Fruit fly (Drosophila melanogaster) S2 (cell line): ENCODE data around the gene CG3795.

Source experiments
- CG8478 ChIP-seq: fragments of >200 bp; optimal IDR thresholded peaks from 2 replicates; lab custom pipeline; 2018
- CTCF ChIP-seq, 2 experiments: fragments of >200 bp; optimal IDR thresholded peaks; 2 replicates each; lab custom pipeline; 2018

- TF ChIP-seq CG8478 (lab: Kevin White, UChicago) (no peak), CTCF (optimal IDR thresholded peaks at IDR 0.05; lab: Kevin White, UChicago) (no peak)
These were observed 23.7 kb downstream of the CG3795 start, which contains the start of gene b6 for dm6 chrX:1686305-1686704.
